Worm (Caenorhabditis elegans) whole organism, young adult: ENCODE measurements around the gene atg-10.

Experiments
- F22D6.2 ChIP-seq: sonication (generic microtip); optimal IDR thresholded peaks from 2 replicates; lab custom pipeline; 2016; ENCODE audit warnings: mild to moderate bottlenecking, missing genetic modification characterization, missing compliant biosample characterization
- F55B11.4 ChIP-seq: sonication (generic microtip); optimal IDR thresholded peaks from 2 replicates; lab custom pipeline; 2016; ENCODE audit warnings: missing compliant biosample characterization, missing genetic modification characterization, borderline replicate concordance; ENCODE audit not compliant: insufficient read depth
- Y95B8A.8 ChIP-seq: fragments of 200-800 bp; sonication (Bioruptor generic); IDR thresholded peaks from 2 replicates; pipeline ENCODE4 v1.3.6; 2022; ENCODE audit warnings: missing genetic modification reagents, missing genetic modification characterization, missing compliant biosample characterization
- bed-2 ChIP-seq: fragments of 200-800 bp; sonication (Bioruptor generic); IDR thresholded peaks from 2 replicates; pipeline ENCODE4 v1.3.6; 2022; ENCODE audit warnings: missing genetic modification reagents, missing genetic modification characterization, missing compliant biosample characterization
- dpl-1 ChIP-seq: fragments of 150-350 bp; optimal IDR thresholded peaks from 2 replicates; lab custom pipeline; 2014; ENCODE audit warnings: missing biosample characterization, missing genetic modification reagents, missing genetic modification characterization
- mes-4 ChIP-seq: sonication (generic microtip); optimal IDR thresholded peaks from 2 replicates; lab custom pipeline; 2016; ENCODE audit warnings: missing genotype, missing genetic modification characterization, missing compliant biosample characterization
- unc-62 ChIP-seq: fragments of 150-350 bp; optimal IDR thresholded peaks from 2 replicates; lab custom pipeline; 2014; ENCODE audit warnings: missing biosample characterization, missing genetic modification reagents, missing genetic modification characterization

DNA sequence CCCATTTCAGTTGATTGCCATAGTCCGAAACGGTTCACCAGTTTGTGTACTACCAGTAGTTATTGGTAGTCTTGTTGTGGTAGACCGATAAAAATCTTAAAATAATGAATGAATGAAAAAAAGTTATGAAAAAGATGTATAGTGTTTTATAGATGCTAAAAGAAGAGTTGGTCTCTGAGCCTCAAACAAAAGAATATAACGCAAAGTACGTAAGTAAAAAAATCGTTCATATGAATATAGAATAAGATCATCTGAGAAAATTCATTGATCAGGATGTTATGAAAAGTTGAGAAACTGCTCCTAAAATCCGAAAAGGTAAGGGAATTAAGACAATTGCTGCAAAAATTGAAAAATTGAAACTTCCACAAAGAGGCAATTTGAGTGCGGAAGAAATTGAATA is 41.4 kb upstream of the atg-10 start, which contains the start of gene chhy-1:
- no peak for TF ChIP-seq F22D6.2 (tag; lab: Kevin White, UChicago)
- no peak for TF ChIP-seq dpl-1
- no peak for TF ChIP-seq Y95B8A.8 (GFP tag; lab: Robert Waterston, UW)
- no peak for TF ChIP-seq mes-4 (tag; lab: Kevin White, UChicago)
- no peak for TF ChIP-seq F55B11.4 (tag; lab: Kevin White, UChicago)
- TF ChIP-seq unc-62 (GFP tag; lab: Kevin White, UChicago): no peak
- no peak for TF ChIP-seq bed-2
